Worm (Caenorhabditis elegans) whole organism, late embryonic: ENCODE measurements around the gene mab-21.

Experiments
- C38D4.7 ChIP-seq: fragments of 200-800 bp; sonication (Bioruptor generic); optimal IDR thresholded peaks from 2 replicates; lab custom pipeline; 2018; ENCODE audit warnings: mild to moderate bottlenecking, missing genetic modification characterization, moderate library complexity, missing compliant biosample characterization
- Y22D7AL.16 ChIP-seq: sonication (generic microtip); optimal IDR thresholded peaks from 2 replicates; lab custom pipeline; 2016; ENCODE audit warnings: missing genetic modification characterization, missing compliant biosample characterization
- ahr-1 ChIP-seq: sonication (generic microtip); optimal IDR thresholded peaks from 2 replicates; lab custom pipeline; 2016; ENCODE audit warnings: missing genetic modification characterization, missing compliant biosample characterization
- ama-1 ChIP-seq: fragments of 150-350 bp; optimal IDR thresholded peaks from 2 replicates; lab custom pipeline; 2014
- ceh-19 ChIP-seq: fragments of 200-800 bp; sonication (Bioruptor generic); optimal IDR thresholded peaks from 2 replicates; lab custom pipeline; 2018; ENCODE audit warnings: mild to moderate bottlenecking, missing genetic modification characterization, missing compliant biosample characterization
- ceh-31 ChIP-seq: sonication (generic microtip); optimal IDR thresholded peaks from 2 replicates; lab custom pipeline; 2016; ENCODE audit warnings: missing genetic modification characterization, missing compliant biosample characterization
- ceh-48 ChIP-seq: sonication (generic microtip); optimal IDR thresholded peaks from 2 replicates; lab custom pipeline; 2016; ENCODE audit warnings: missing genetic modification characterization, inconsistent platforms, missing compliant biosample characterization
- che-1 ChIP-seq: sonication (generic microtip); optimal IDR thresholded peaks from 2 replicates; lab custom pipeline; 2016; ENCODE audit warnings: mild to moderate bottlenecking, missing genetic modification characterization, missing compliant biosample characterization
- dmd-4 ChIP-seq: sonication (generic microtip); optimal IDR thresholded peaks from 2 replicates; lab custom pipeline; 2016; ENCODE audit warnings: borderline replicate concordance, missing genetic modification characterization, missing compliant biosample characterization
- dve-1 ChIP-seq: sonication (generic microtip); optimal IDR thresholded peaks from 2 replicates; lab custom pipeline; 2017; ENCODE audit warnings: antibody characterized with exemption, mild to moderate bottlenecking, missing genetic modification characterization, missing compliant biosample characterization
- elt-2 ChIP-seq: sonication (generic microtip); optimal IDR thresholded peaks from 2 replicates; lab custom pipeline; 2016; ENCODE audit warnings: missing genetic modification reagents, missing genetic modification characterization, missing compliant biosample characterization
- eyg-1 ChIP-seq: sonication (generic microtip); optimal IDR thresholded peaks from 2 replicates; lab custom pipeline; 2016; ENCODE audit warnings: missing genotype, missing genetic modification characterization, missing compliant biosample characterization
- fax-1 ChIP-seq: sonication (generic microtip); optimal IDR thresholded peaks from 2 replicates; lab custom pipeline; 2016; ENCODE audit warnings: missing genotype, missing genetic modification characterization, missing compliant biosample characterization
- fkh-6 ChIP-seq: sonication (generic microtip); optimal IDR thresholded peaks from 2 replicates; lab custom pipeline; 2016; ENCODE audit warnings: missing genetic modification characterization, missing compliant biosample characterization
- gmeb-2 ChIP-seq: sonication (generic microtip); optimal IDR thresholded peaks from 2 replicates; lab custom pipeline; 2016; ENCODE audit warnings: missing genetic modification characterization, inconsistent platforms, missing compliant biosample characterization
- hlh-13 ChIP-seq: fragments of 200-800 bp; sonication (Bioruptor generic); optimal IDR thresholded peaks from 2 replicates; lab custom pipeline; 2018; ENCODE audit warnings: mild to moderate bottlenecking, missing genetic modification characterization, missing compliant biosample characterization
- madf-2 ChIP-seq: sonication (generic microtip); optimal IDR thresholded peaks from 2 replicates; lab custom pipeline; 2017; ENCODE audit warnings: missing genetic modification characterization, missing compliant biosample characterization
- mec-3 ChIP-seq: sonication (generic microtip); optimal IDR thresholded peaks from 2 replicates; lab custom pipeline; 2016; ENCODE audit warnings: borderline replicate concordance, missing genetic modification characterization, missing compliant biosample characterization
- nhr-11 ChIP-seq: fragments of 150-350 bp; optimal IDR thresholded peaks from 2 replicates; lab custom pipeline; 2014; ENCODE audit warnings: missing biosample characterization, missing genetic modification characterization
- nhr-232 ChIP-seq: sonication (generic microtip); optimal IDR thresholded peaks from 2 replicates; lab custom pipeline; 2016; ENCODE audit warnings: missing genetic modification characterization, missing compliant biosample characterization
- npax-4 ChIP-seq: sonication (generic microtip); optimal IDR thresholded peaks from 2 replicates; lab custom pipeline; 2016; ENCODE audit warnings: missing genetic modification characterization, missing compliant biosample characterization
- odd-2 ChIP-seq: sonication (generic microtip); optimal IDR thresholded peaks from 2 replicates; lab custom pipeline; 2017; ENCODE audit warnings: antibody characterized with exemption, mild to moderate bottlenecking, missing genetic modification characterization, missing compliant biosample characterization
- pag-3 ChIP-seq: sonication (generic microtip); optimal IDR thresholded peaks from 2 replicates; lab custom pipeline; 2016; ENCODE audit warnings: missing compliant biosample characterization, missing genetic modification characterization, borderline replicate concordance
- pat-9 ChIP-seq: fragments of 200-800 bp; sonication (Bioruptor generic); optimal IDR thresholded peaks from 2 replicates; lab custom pipeline; 2018; ENCODE audit warnings: mild to moderate bottlenecking, missing genetic modification characterization, moderate library complexity, missing compliant biosample characterization
- rnt-1 ChIP-seq: sonication (generic microtip); optimal IDR thresholded peaks from 2 replicates; lab custom pipeline; 2016; ENCODE audit warnings: missing genetic modification characterization, missing compliant biosample characterization
- sox-2 ChIP-seq: fragments of 200-800 bp; sonication (Bioruptor generic); IDR thresholded peaks from 2 replicates; pipeline ENCODE4 v1.3.6; 2022; ENCODE audit warnings: missing genetic modification reagents, missing genetic modification characterization, missing compliant biosample characterization
- sox-4 ChIP-seq: sonication (generic microtip); optimal IDR thresholded peaks from 2 replicates; lab custom pipeline; 2017; ENCODE audit warnings: mild to moderate bottlenecking, missing genetic modification characterization, inconsistent platforms, missing compliant biosample characterization
- tbx-7 ChIP-seq: sonication (generic microtip); optimal IDR thresholded peaks from 2 replicates; lab custom pipeline; 2016; ENCODE audit warnings: missing genotype, missing genetic modification characterization, missing compliant biosample characterization
- unc-3 ChIP-seq, 2 experiments: fragments of 200-800 bp in 1 of 2; sonication (Bioruptor generic) in 1 of 2; sonication (generic microtip) in 1 of 2; conservative IDR thresholded peaks in 1 of 2; optimal IDR thresholded peaks in 1 of 2; 2 replicates each; pipeline versions ENCODE4 v1.3.6 to Lab custom; 2016 to 2022; ENCODE audit warnings: missing compliant biosample characterization in 2 of 2, missing genetic modification characterization in 2 of 2, missing genetic modification reagents in 1 of 2
- unc-42 ChIP-seq: sonication (generic microtip); optimal IDR thresholded peaks from 2 replicates; lab custom pipeline; 2016; ENCODE audit warnings: missing genotype, missing genetic modification characterization, missing compliant biosample characterization
- unc-55 ChIP-seq: sonication (generic microtip); optimal IDR thresholded peaks from 2 replicates; lab custom pipeline; 2017; ENCODE audit warnings: missing biosample characterization, missing genetic modification reagents, missing genetic modification characterization
- unc-86 ChIP-seq: sonication (generic microtip); optimal IDR thresholded peaks from 2 replicates; lab custom pipeline; 2016; ENCODE audit warnings: missing genetic modification characterization, missing compliant biosample characterization
- zip-5 ChIP-seq: sonication (generic microtip); optimal IDR thresholded peaks from 2 replicates; lab custom pipeline; 2016; ENCODE audit warnings: missing genetic modification characterization, missing compliant biosample characterization
- ztf-16 ChIP-seq: sonication (generic microtip); optimal IDR thresholded peaks from 2 replicates; lab custom pipeline; 2017; ENCODE audit warnings: missing genetic modification characterization, missing compliant biosample characterization

The mab-21 gene

DNA sequence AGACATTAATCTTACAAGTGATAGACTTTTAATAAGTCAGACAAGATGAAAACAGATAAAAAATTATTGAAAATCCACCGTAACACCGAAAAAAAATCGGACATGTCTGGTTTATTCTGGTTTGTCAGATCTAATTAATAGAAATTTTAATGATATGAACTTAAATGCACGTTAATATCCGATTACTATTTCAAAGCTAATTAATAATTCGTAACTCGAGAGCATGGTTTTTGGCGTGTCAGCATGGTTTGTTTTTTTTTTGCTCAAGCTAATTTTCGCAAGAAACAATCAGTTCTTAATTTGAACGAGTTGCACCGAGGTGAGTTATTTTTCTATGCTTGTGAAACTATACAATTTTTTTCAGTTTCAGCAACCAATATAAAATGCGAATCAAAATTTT, 34.4 kb downstream of the mab-21 start, which contains the start of gene clec-153:
clec-153 (plus strand) TSS at position 301 of the 400 bp plus-strand sequence.
- no peak for TF ChIP-seq rnt-1 (tag; lab: Kevin White, UChicago)
- TF ChIP-seq tbx-7 (tag; lab: Kevin White, UChicago), result no peak

DNA sequence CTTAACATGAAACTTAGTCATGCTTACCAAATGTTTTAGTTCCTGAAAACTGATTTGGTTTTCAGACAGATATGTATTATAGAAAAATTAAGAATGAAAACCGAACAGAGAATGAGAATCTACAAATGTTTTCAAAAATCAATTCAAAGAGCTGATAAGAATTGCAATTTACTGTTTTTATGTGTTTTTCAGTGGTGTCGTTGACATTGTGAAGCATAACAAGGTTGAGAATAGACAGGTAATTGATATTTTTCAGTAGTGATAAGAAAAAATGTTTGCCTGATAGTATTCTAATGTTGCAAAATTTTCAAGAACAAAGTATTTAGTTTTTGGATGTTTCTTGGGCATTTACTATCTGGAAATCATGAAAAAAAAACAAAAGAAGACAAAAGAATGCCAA, 42.7 kb downstream of the mab-21 start, which contains the start of gene pfas-1:
pfas-1 (minus strand) TSS at position 49 of the 400 bp plus-strand sequence.
- TF ChIP-seq Y22D7AL.16 (tag; lab: Kevin White, UChicago) (no peak), fax-1 (no peak), pat-9 (no peak), ama-1 (lab: Kevin White, UChicago) (no peak), ceh-31 (tag; lab: Kevin White, UChicago) (no peak), eyg-1 (tag; lab: Kevin White, UChicago) (no peak)

- no peak for TF ChIP-seq che-1 (tag; lab: Kevin White, UChicago)
- no peak for TF ChIP-seq elt-2
- TF ChIP-seq sox-4 (tag; lab: Kevin White, UChicago), result no peak
- no peak for TF ChIP-seq nhr-232 (tag; lab: Kevin White, UChicago)
- TF ChIP-seq ahr-1 (tag; lab: Kevin White, UChicago), result no peak
- no peak for TF ChIP-seq mec-3 (tag; lab: Kevin White, UChicago)
- no peak for TF ChIP-seq sox-2 (GFP tag; lab: Robert Waterston, UW)
- TF ChIP-seq ztf-16 (tag; lab: Kevin White, UChicago), result no peak
- no peak for TF ChIP-seq odd-2
- no peak for TF ChIP-seq unc-86 (tag; lab: Kevin White, UChicago)
- TF ChIP-seq dve-1 (tag; lab: Kevin White, UChicago), result no peak
- TF ChIP-seq dmd-4 (tag; lab: Kevin White, UChicago), result no peak
- no peak for TF ChIP-seq gmeb-2 (tag; lab: Kevin White, UChicago)
- no peak for TF ChIP-seq pag-3
- TF ChIP-seq ceh-48 (tag; lab: Kevin White, UChicago), result no peak
- no peak for TF ChIP-seq tbx-7 (tag; lab: Kevin White, UChicago)
These were observed 45.7 kb downstream of the mab-21 start, which contains the start of gene pqn-29 for ce11 chrIII:4646246-4646645. pqn-29 (minus strand) TSS chrIII:4646346.

DNA sequence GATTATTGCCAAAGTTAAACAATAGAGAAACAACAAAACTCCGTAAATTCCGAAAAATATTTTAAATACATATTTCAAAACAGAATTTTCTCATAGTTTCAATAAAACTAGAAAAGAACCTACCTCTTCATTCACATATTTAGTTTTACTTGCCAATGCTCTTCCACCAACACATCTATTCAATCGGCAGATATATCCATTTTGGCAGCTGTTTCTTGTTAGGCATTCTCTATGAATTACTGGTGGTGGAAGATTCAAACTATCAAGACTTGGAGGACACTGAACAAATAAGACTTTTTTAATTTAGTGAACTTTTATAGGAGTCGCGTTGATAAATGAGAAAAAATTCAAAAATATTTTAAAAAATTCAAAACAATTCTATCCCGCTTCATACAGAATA, 46.8 kb downstream of the mab-21 start:
- TF ChIP-seq npax-4 (no peak), madf-2 (tag; lab: Kevin White, UChicago) (no peak), mec-3 (tag; lab: Kevin White, UChicago) (no peak), nhr-11 (tag; lab: Kevin White, UChicago) (no peak), fax-1 (no peak), tbx-7 (tag; lab: Kevin White, UChicago) (no peak), nhr-232 (tag; lab: Kevin White, UChicago) (no peak)
- TF ChIP-seq, all 69 proteins: peak for 0

DNA sequence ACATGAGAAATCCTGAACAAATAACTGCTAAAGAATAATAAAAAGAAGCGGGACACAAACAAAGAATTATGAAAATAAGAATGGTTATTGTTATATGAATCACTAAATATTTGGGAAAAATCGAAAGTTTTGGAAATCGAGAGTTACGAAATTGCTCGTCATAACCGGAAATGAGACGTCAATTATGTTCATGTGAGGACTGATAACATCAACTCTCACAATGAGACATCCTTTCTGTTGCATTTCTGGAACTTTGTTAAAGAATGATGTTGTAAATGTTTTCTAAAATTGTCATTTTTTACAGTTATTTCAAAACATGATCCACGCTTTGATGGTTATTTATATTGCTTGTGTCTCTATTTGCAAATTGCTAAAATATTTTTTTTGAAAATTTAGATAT, 47.3 kb downstream of the mab-21 start, which contains the start of gene T23F11.6:
T23F11.6 (minus strand) TSS at position 45 of the 400 bp plus-strand sequence.
- TF ChIP-seq unc-55 (GFP tag; lab: Kevin White, UChicago), result no peak
- no peak for TF ChIP-seq unc-3 (GFP tag; conservative IDR thresholded peaks at IDR 0.05; lab: Robert Waterston, UW)
- TF ChIP-seq unc-3 (tag; optimal IDR thresholded peaks at IDR 0.05; lab: Kevin White, UChicago), result no peak
- TF ChIP-seq fkh-6 (tag; lab: Kevin White, UChicago), result no peak
- no peak for TF ChIP-seq C38D4.7 (GFP tag; lab: Kevin White, UChicago)
- TF ChIP-seq che-1 (tag; lab: Kevin White, UChicago), result no peak
- TF ChIP-seq unc-42, result no peak
- no peak for TF ChIP-seq unc-86 (tag; lab: Kevin White, UChicago)
- no peak for TF ChIP-seq zip-5 (tag; lab: Kevin White, UChicago)
- TF ChIP-seq Y22D7AL.16 (tag; lab: Kevin White, UChicago), result no peak
- no peak for TF ChIP-seq hlh-13
- no peak for TF ChIP-seq ceh-19 (GFP tag; lab: Kevin White, UChicago)
- TF ChIP-seq nhr-232 (tag; lab: Kevin White, UChicago), result no peak
- TF ChIP-seq ama-1 (lab: Kevin White, UChicago), result no peak
